Fruit fly (Drosophila melanogaster) whole organism, wandering third instar larva: Measurements from ENCODE around the gene CG7329.

Experiments
- CrebA ChIP-seq: fragments of 200-800 bp; sonication (Bioruptor generic); optimal IDR thresholded peaks from 2 replicates; lab custom pipeline; 2016; ENCODE audit warnings: missing biosample characterization, mild to moderate bottlenecking, missing genetic modification characterization, borderline replicate concordance
- Myc ChIP-seq: fragments of >200 bp; optimal IDR thresholded peaks from 2 replicates; lab custom pipeline; 2017
- ey ChIP-seq: fragments of 200-800 bp; sonication (Bioruptor generic); optimal IDR thresholded peaks from 2 replicates; lab custom pipeline; 2016; ENCODE audit warnings: missing biosample characterization, missing genetic modification characterization
- pan ChIP-seq: fragments of >200 bp; optimal IDR thresholded peaks from 2 replicates; lab custom pipeline; 2017
- psq ChIP-seq: fragments of 200-800 bp; sonication (Bioruptor generic); optimal IDR thresholded peaks from 3 replicates; lab custom pipeline; 2017; ENCODE audit warnings: missing biosample characterization, mild to moderate bottlenecking, missing genetic modification characterization, moderate library complexity

dm6 chr2L:10684309-10684708, 46.0 kb upstream of the CG7329 start, which contains the start of gene CG7299:
- TF ChIP-seq psq (GFP tag; lab: Kevin White, UChicago) (no peak), CrebA (no peak), pan (lab: Kevin White, UChicago) (no peak), Myc (lab: Kevin White, UChicago) (no peak), ey (GFP tag; lab: Kevin White, UChicago) (no peak)
